Fruit fly (Drosophila melanogaster) whole organism, embryonic: ENCODE data around the gene BORCS5.
A peak's percentile ranks its signal among the peaks of the same experiment; 100 is the strongest.

Source experiments
- CG10543 ChIP-seq: fragments of 200-800 bp; sonication (Bioruptor generic); optimal IDR thresholded peaks from 3 replicates; lab custom pipeline; 2017; ENCODE audit warnings: missing biosample characterization, mild to moderate bottlenecking, missing genetic modification characterization, moderate library complexity
- CG11456 ChIP-seq: fragments of 200-800 bp; sonication (Bioruptor generic); IDR thresholded peaks from 3 replicates; pipeline ENCODE4 v1.3.6; 2022; ENCODE audit warnings: missing biosample characterization, missing genetic modification characterization
- CG11695 ChIP-seq: fragments of 200-800 bp; sonication (Bioruptor generic); IDR thresholded peaks from 3 replicates; pipeline ENCODE4 v1.3.6; 2022; ENCODE audit warnings: missing biosample characterization, missing genetic modification characterization
- CG13424 ChIP-seq: fragments of 200-800 bp; sonication (Bioruptor generic); optimal IDR thresholded peaks from 2 replicates; lab custom pipeline; 2019; ENCODE audit warnings: missing biosample characterization, mild to moderate bottlenecking, missing genetic modification characterization, moderate library complexity
- CG15269 ChIP-seq: fragments of 200-800 bp; sonication (Bioruptor generic); optimal IDR thresholded peaks from 2 replicates; lab custom pipeline; 2018; ENCODE audit warnings: missing biosample characterization, mild to moderate bottlenecking, missing genetic modification characterization, moderate library complexity
- CG16815 ChIP-seq: fragments of 200-800 bp; sonication (Bioruptor generic); optimal IDR thresholded peaks from 3 replicates; lab custom pipeline; 2017; ENCODE audit warnings: missing biosample characterization, mild to moderate bottlenecking, missing genetic modification characterization
- CG17385 ChIP-seq: fragments of 200-800 bp; sonication (Bioruptor generic); optimal IDR thresholded peaks from 3 replicates; lab custom pipeline; 2018; ENCODE audit warnings: missing biosample characterization, mild to moderate bottlenecking, missing genetic modification characterization
- CG18476 ChIP-seq: fragments of 200-800 bp; sonication (Bioruptor generic); optimal IDR thresholded peaks from 2 replicates; lab custom pipeline; 2016; ENCODE audit warnings: missing biosample characterization, mild to moderate bottlenecking, missing genetic modification characterization
- CG2202 ChIP-seq: fragments of 200-800 bp; sonication (Bioruptor generic); optimal IDR thresholded peaks from 2 replicates; lab custom pipeline; 2018; ENCODE audit warnings: missing biosample characterization, mild to moderate bottlenecking, missing genetic modification characterization
- CG2678 ChIP-seq: fragments of 200-800 bp; sonication (Bioruptor generic); optimal IDR thresholded peaks from 3 replicates; lab custom pipeline; 2019; ENCODE audit warnings: missing biosample characterization, mild to moderate bottlenecking, missing genetic modification characterization, moderate library complexity
- CG32767 ChIP-seq: fragments of 200-800 bp; sonication (Bioruptor generic); IDR thresholded peaks from 2 replicates; pipeline ENCODE4 v1.3.6; 2022; ENCODE audit warnings: missing biosample characterization, missing genetic modification characterization
- CG3847 ChIP-seq: fragments of 200-800 bp; sonication (Bioruptor generic); IDR thresholded peaks from 2 replicates; pipeline ENCODE4 v1.3.6; 2022; ENCODE audit warnings: missing biosample characterization, missing genetic modification characterization
- CG4617 ChIP-seq: fragments of 200-800 bp; sonication (Bioruptor generic); optimal IDR thresholded peaks from 3 replicates; lab custom pipeline; 2016; ENCODE audit warnings: missing biosample characterization, missing genetic modification characterization, borderline replicate concordance
- CG5180 ChIP-seq: fragments of 200-800 bp; sonication (Bioruptor generic); optimal IDR thresholded peaks from 3 replicates; lab custom pipeline; 2017; ENCODE audit warnings: missing biosample characterization, missing genetic modification characterization, mild to moderate bottlenecking, moderate library complexity, missing genetic modification reagents
- CG6854 ChIP-seq: fragments of 200-800 bp; sonication (Bioruptor generic); optimal IDR thresholded peaks from 3 replicates; lab custom pipeline; 2017; ENCODE audit warnings: missing biosample characterization, mild to moderate bottlenecking, missing genetic modification characterization
- CG8359 ChIP-seq: fragments of 200-800 bp; sonication (Bioruptor generic); optimal IDR thresholded peaks from 2 replicates; lab custom pipeline; 2017; ENCODE audit warnings: missing biosample characterization, mild to moderate bottlenecking, missing genetic modification characterization, borderline replicate concordance
- CG9797 ChIP-seq: fragments of 200-800 bp; sonication (Bioruptor generic); optimal IDR thresholded peaks from 3 replicates; lab custom pipeline; 2018; ENCODE audit warnings: missing biosample characterization, mild to moderate bottlenecking, missing genetic modification characterization
- Dbx ChIP-seq: fragments of 200-800 bp; sonication (Bioruptor generic); IDR thresholded peaks from 3 replicates; pipeline ENCODE4 v1.3.6; 2022; ENCODE audit warnings: missing biosample characterization, missing genetic modification characterization
- HLH3B ChIP-seq: fragments of 200-800 bp; sonication (Bioruptor generic); IDR thresholded peaks from 2 replicates; pipeline ENCODE4 v1.3.6; 2022; ENCODE audit warnings: missing biosample characterization, missing genetic modification characterization
- HmgZ ChIP-seq: fragments of 200-800 bp; sonication (Bioruptor generic); optimal IDR thresholded peaks from 2 replicates; lab custom pipeline; 2018; ENCODE audit warnings: missing biosample characterization, mild to moderate bottlenecking, missing genetic modification characterization
- Hr78 ChIP-seq, 2 experiments: fragments of 200-800 bp in 1 of 2; fragments of >200 bp in 1 of 2; sonication (Bioruptor generic) in 1 of 2; optimal IDR thresholded peaks; 2 replicates each; lab custom pipeline; 2017 to 2019; ENCODE audit warnings: missing biosample characterization in 2 of 2, missing genetic modification characterization in 2 of 2, mild to moderate bottlenecking in 1 of 2, moderate library complexity in 1 of 2
- Lim3 ChIP-seq: fragments of 200-800 bp; sonication (Bioruptor generic); IDR thresholded peaks from 2 replicates; pipeline ENCODE4 v1.3.6; 2022; ENCODE audit warnings: missing biosample characterization, missing genetic modification characterization
- Mrtf ChIP-seq: fragments of 200-800 bp; sonication (Bioruptor generic); IDR thresholded peaks from 3 replicates; pipeline ENCODE4 v1.3.6; 2022; ENCODE audit warnings: missing biosample characterization, missing genetic modification characterization
- NC2β ChIP-seq: fragments of 200-800 bp; sonication (Bioruptor generic); optimal IDR thresholded peaks from 2 replicates; lab custom pipeline; 2016; ENCODE audit warnings: missing biosample characterization, missing genetic modification characterization
- Side ChIP-seq: fragments of 200-800 bp; sonication (Bioruptor generic); optimal IDR thresholded peaks from 2 replicates; lab custom pipeline; 2016; ENCODE audit warnings: missing biosample characterization, missing genetic modification characterization
- Spps ChIP-seq: fragments of 200-800 bp; sonication (Bioruptor generic); optimal IDR thresholded peaks from 2 replicates; lab custom pipeline; 2018; ENCODE audit warnings: missing biosample characterization, mild to moderate bottlenecking, missing genetic modification characterization
- Xrp1 ChIP-seq: fragments of 200-800 bp; sonication (Bioruptor generic); IDR thresholded peaks from 2 replicates; pipeline ENCODE4 v1.3.6; 2022; ENCODE audit warnings: missing biosample characterization, missing genetic modification characterization
- ase ChIP-seq: fragments of 200-800 bp; sonication (Bioruptor generic); IDR thresholded peaks from 3 replicates; pipeline ENCODE4 v1.3.6; 2022; ENCODE audit warnings: missing biosample characterization, missing genetic modification characterization
- chm ChIP-seq: fragments of 200-800 bp; sonication (Bioruptor generic); IDR thresholded peaks from 2 replicates; pipeline ENCODE4 v1.3.6; 2022; ENCODE audit warnings: missing biosample characterization, missing genetic modification characterization
- crc ChIP-seq: fragments of 200-800 bp; sonication (Bioruptor generic); optimal IDR thresholded peaks from 2 replicates; lab custom pipeline; 2016; ENCODE audit warnings: missing biosample characterization, missing genetic modification characterization
- dm ChIP-seq: fragments of 200-800 bp; sonication (Bioruptor generic); optimal IDR thresholded peaks from 3 replicates; lab custom pipeline; 2016; ENCODE audit warnings: missing biosample characterization, missing genetic modification characterization
- dmrt11E ChIP-seq: fragments of 200-800 bp; sonication (Bioruptor generic); optimal IDR thresholded peaks from 3 replicates; lab custom pipeline; 2018; ENCODE audit warnings: missing biosample characterization, mild to moderate bottlenecking, missing genetic modification characterization, moderate library complexity
- gcm ChIP-seq: fragments of 200-800 bp; sonication (Bioruptor generic); optimal IDR thresholded peaks from 2 replicates; lab custom pipeline; 2019; ENCODE audit warnings: missing biosample characterization, mild to moderate bottlenecking, missing genetic modification characterization, moderate library complexity
- hkb ChIP-seq, 2 experiments: fragments of 200-800 bp in 1 of 2; fragments of >200 bp in 1 of 2; sonication (Bioruptor generic) in 1 of 2; IDR thresholded peaks in 1 of 2; optimal IDR thresholded peaks in 1 of 2; 2 replicates each; pipeline versions ENCODE4 v1.3.6 to Lab custom; 2017 to 2022; ENCODE audit warnings: missing biosample characterization in 1 of 2, missing genetic modification characterization in 1 of 2
- jigr1 ChIP-seq: fragments of 200-800 bp; sonication (Bioruptor generic); IDR thresholded peaks from 3 replicates; pipeline ENCODE4 v1.3.6; 2022; ENCODE audit warnings: missing biosample characterization, missing genetic modification characterization
- maf-S ChIP-seq: fragments of 200-800 bp; sonication (Bioruptor generic); optimal IDR thresholded peaks from 2 replicates; lab custom pipeline; 2016; ENCODE audit warnings: missing biosample characterization, missing genetic modification characterization
- mam ChIP-seq: fragments of 200-800 bp; sonication (Bioruptor generic); optimal IDR thresholded peaks from 3 replicates; lab custom pipeline; 2016; ENCODE audit warnings: missing biosample characterization, missing genetic modification characterization
- nerfin-1 ChIP-seq: fragments of 200-800 bp; sonication (Bioruptor generic); optimal IDR thresholded peaks from 3 replicates; lab custom pipeline; 2019; ENCODE audit warnings: missing biosample characterization, mild to moderate bottlenecking, missing genetic modification characterization, moderate library complexity
- nom ChIP-seq: fragments of 200-800 bp; sonication (Bioruptor generic); optimal IDR thresholded peaks from 2 replicates; lab custom pipeline; 2017; ENCODE audit warnings: missing biosample characterization, missing genetic modification characterization, mild to moderate bottlenecking, moderate library complexity, missing genetic modification reagents
- odd ChIP-seq: fragments of 200-800 bp; sonication (Bioruptor generic); optimal IDR thresholded peaks from 2 replicates; lab custom pipeline; 2017; ENCODE audit warnings: missing biosample characterization, mild to moderate bottlenecking, missing genetic modification characterization
- onecut ChIP-seq: fragments of 200-800 bp; sonication (Bioruptor generic); IDR thresholded peaks from 2 replicates; pipeline ENCODE4 v1.3.6; 2022; ENCODE audit warnings: missing biosample characterization, missing genetic modification characterization
- shn ChIP-seq: fragments of 200-800 bp; sonication (Bioruptor generic); optimal IDR thresholded peaks from 3 replicates; lab custom pipeline; 2016; ENCODE audit warnings: missing biosample characterization, missing genetic modification characterization
- tll ChIP-seq, 2 experiments: fragments of 200-800 bp in 1 of 2; fragments of >200 bp in 1 of 2; sonication (Bioruptor generic) in 1 of 2; optimal IDR thresholded peaks; 2 replicates each; lab custom pipeline; 2017 to 2019; ENCODE audit warnings: missing biosample characterization in 2 of 2, missing genetic modification characterization in 2 of 2, mild to moderate bottlenecking in 1 of 2, moderate library complexity in 1 of 2
- wek ChIP-seq: fragments of 200-800 bp; sonication (Bioruptor generic); optimal IDR thresholded peaks from 3 replicates; lab custom pipeline; 2018; ENCODE audit warnings: missing biosample characterization, mild to moderate bottlenecking, missing genetic modification characterization, moderate library complexity
- z ChIP-seq: fragments of 200-800 bp; sonication (Bioruptor generic); IDR thresholded peaks from 3 replicates; pipeline ENCODE4 v1.3.6; 2022; ENCODE audit warnings: missing biosample characterization, missing genetic modification characterization
- zfh2 ChIP-seq: fragments of 200-800 bp; sonication (Bioruptor generic); optimal IDR thresholded peaks from 2 replicates; lab custom pipeline; 2016; ENCODE audit warnings: missing biosample characterization, missing genetic modification characterization

Gene BORCS5

DNA sequence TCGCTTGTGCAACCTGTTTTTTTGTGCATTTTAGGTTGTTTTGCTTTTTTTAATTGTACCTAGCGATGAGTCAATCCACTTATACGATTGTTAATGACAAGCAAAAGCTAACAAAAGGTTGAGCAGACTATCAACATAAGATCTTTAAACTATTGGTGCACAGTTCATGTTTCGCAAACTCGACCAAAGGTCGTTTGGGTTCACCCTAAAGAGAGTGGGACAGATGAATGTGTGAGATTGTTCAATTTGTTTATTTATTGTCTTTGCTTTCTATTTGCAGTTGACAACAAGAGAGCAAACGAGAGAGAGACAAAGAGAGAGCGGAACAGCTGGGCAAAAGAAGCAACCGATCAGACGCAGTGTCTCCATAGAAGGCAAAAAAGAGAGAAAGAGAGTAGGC is 49.6 kb downstream of the BORCS5 start (continued):
- TF ChIP-seq mam: no peak
- TF ChIP-seq NC2β (GFP tag; lab: Kevin White, UChicago): peak; percentile 43
- TF ChIP-seq CG15269 (tag; lab: Kevin White, UChicago): no peak
- no peak for TF ChIP-seq Lim3 (GFP tag; lab: Robert Waterston, UW)
- TF ChIP-seq HLH3B (GFP tag; lab: Robert Waterston, UW): 0 out of 2 replicates have a peak, but pooled peaks have one; percentile 21
- TF ChIP-seq Hr78 (GFP tag; optimal IDR thresholded peaks at IDR 0.05; lab: Kevin White, UChicago): peak in 1 of 2 experiments; percentile 69
- no peak for TF ChIP-seq CG9797
- TF ChIP-seq onecut (GFP tag; lab: Robert Waterston, UW): 0 out of 2 replicates have a peak, but pooled peaks have one; percentile 23
- TF ChIP-seq CG2202 (tag; lab: Kevin White, UChicago): peak; percentile 8
- TF ChIP-seq Dbx: no peak
- TF ChIP-seq CG2678 (tag; lab: Kevin White, UChicago): no peak
- no peak for TF ChIP-seq hkb (optimal IDR thresholded peaks at IDR 0.05; lab: Kevin White, UChicago)
- TF ChIP-seq hkb (GFP tag; IDR thresholded peaks at IDR 0.05; lab: Robert Waterston, UW): peak; percentile 51
- TF ChIP-seq z (GFP tag; lab: Robert Waterston, UW): no peak
- TF ChIP-seq Side: no peak
- no peak for TF ChIP-seq maf-S (GFP tag; lab: Kevin White, UChicago)
- no peak for TF ChIP-seq CG5180 (GFP tag; lab: Kevin White, UChicago)
- TF ChIP-seq HmgZ (tag; lab: Kevin White, UChicago): peak; percentile 21
- no peak for TF ChIP-seq odd
- no peak for TF ChIP-seq jigr1 (GFP tag; lab: Robert Waterston, UW)
- TF ChIP-seq CG10543 (GFP tag; lab: Kevin White, UChicago): no peak
- TF ChIP-seq wek (GFP tag; lab: Kevin White, UChicago): peak; percentile 78
- TF ChIP-seq CG11456 (GFP tag; lab: Robert Waterston, UW): no peak
- no peak for TF ChIP-seq CG16815
- no peak for TF ChIP-seq tll (GFP tag; optimal IDR thresholded peaks at IDR 0.05; lab: Kevin White, UChicago)
- TF ChIP-seq CG11695 (GFP tag; lab: Robert Waterston, UW): 0 out of 3 replicates have a peak, but pooled peaks have one; percentile 22
- no peak for TF ChIP-seq CG3847 (GFP tag; lab: Robert Waterston, UW)
- TF ChIP-seq crc: no peak
- TF ChIP-seq nerfin-1: peak; percentile 27
- peak; percentile 1 for TF ChIP-seq dmrt11E (tag; lab: Kevin White, UChicago)
- no peak for TF ChIP-seq CG4617 (GFP tag; lab: Kevin White, UChicago)
- peak; percentile 29 for TF ChIP-seq CG13424
- TF ChIP-seq Spps (tag; lab: Kevin White, UChicago): peak; percentile 27
- no peak for TF ChIP-seq CG6854 (GFP tag; lab: Kevin White, UChicago)
- TF ChIP-seq zfh2 (GFP tag; lab: Kevin White, UChicago): no peak
- TF ChIP-seq CG8359: no peak
- TF ChIP-seq Xrp1 (GFP tag; lab: Robert Waterston, UW): peak; percentile 30; the same call in 1 of the 2 replicates
- no peak for TF ChIP-seq gcm (GFP tag; lab: Kevin White, UChicago)
- 0 out of 2 replicates have a peak, but pooled peaks have one; percentile 15 for TF ChIP-seq chm (GFP tag; lab: Robert Waterston, UW)
- TF ChIP-seq CG32767 (GFP tag; lab: Robert Waterston, UW): no peak
- peak; percentile 22 for TF ChIP-seq CG17385 (GFP tag; lab: Kevin White, UChicago)
- TF ChIP-seq dm (GFP tag; lab: Kevin White, UChicago): no peak
- 0 out of 3 replicates have a peak, but pooled peaks have one; percentile 14 for TF ChIP-seq ase (GFP tag; lab: Robert Waterston, UW)
- no peak for TF ChIP-seq Mrtf
- no peak for TF ChIP-seq shn (GFP tag; lab: Kevin White, UChicago)
- peak; percentile 70 for TF ChIP-seq nom (GFP tag; lab: Kevin White, UChicago)
- no peak for TF ChIP-seq CG18476 (GFP tag; lab: Kevin White, UChicago)
